Worm (Caenorhabditis elegans) whole organism, early embryonic: ENCODE measurements around the gene C17B7.15.
"Not testable (repeated sequence)": the region's sequence is repeated elsewhere in the genome, so short reads cannot be mapped to it uniquely, and the experiment has no call there.

Experiments
- B0310.2 ChIP-seq: sonication (generic microtip); optimal IDR thresholded peaks from 2 replicates; lab custom pipeline; 2016; ENCODE audit warnings: mild to moderate bottlenecking, missing genetic modification characterization, missing compliant biosample characterization
- F13C5.2 ChIP-seq: sonication (generic microtip); optimal IDR thresholded peaks from 2 replicates; lab custom pipeline; 2017; ENCODE audit warnings: mild to moderate bottlenecking, missing genetic modification characterization, inconsistent platforms, missing compliant biosample characterization
- aly-1 ChIP-seq: sonication (generic microtip); optimal IDR thresholded peaks from 2 replicates; lab custom pipeline; 2016; ENCODE audit warnings: missing genetic modification characterization, missing compliant biosample characterization
- ama-1 ChIP-seq: fragments of 150-350 bp; optimal IDR thresholded peaks from 2 replicates; lab custom pipeline; 2014
- ceh-13 ChIP-seq: fragments of 200-800 bp; sonication (Bioruptor generic); optimal IDR thresholded peaks from 2 replicates; lab custom pipeline; 2018; ENCODE audit warnings: mild to moderate bottlenecking, missing genetic modification characterization, missing compliant biosample characterization
- ceh-36 ChIP-seq: sonication (generic microtip); optimal IDR thresholded peaks from 2 replicates; lab custom pipeline; 2016; ENCODE audit warnings: missing genetic modification characterization, inconsistent platforms, missing compliant biosample characterization
- ets-7 ChIP-seq: sonication (generic microtip); optimal IDR thresholded peaks from 2 replicates; lab custom pipeline; 2016; ENCODE audit warnings: missing genotype, missing genetic modification characterization, missing compliant biosample characterization
- flt-1 ChIP-seq: fragments of 200-800 bp; sonication (Bioruptor generic); IDR thresholded peaks from 2 replicates; pipeline ENCODE4 v1.3.6; 2022; ENCODE audit warnings: missing genetic modification characterization, missing compliant biosample characterization
- hmbx-1 ChIP-seq: sonication (generic microtip); optimal IDR thresholded peaks from 2 replicates; lab custom pipeline; 2016; ENCODE audit warnings: mild to moderate bottlenecking, missing genetic modification characterization, missing compliant biosample characterization
- hmg-4 ChIP-seq: fragments of 200-800 bp; sonication (Bioruptor generic); optimal IDR thresholded peaks from 2 replicates; lab custom pipeline; 2018; ENCODE audit warnings: mild to moderate bottlenecking, missing genetic modification characterization, missing compliant biosample characterization
- hnd-1 ChIP-seq: sonication (generic microtip); optimal IDR thresholded peaks from 2 replicates; lab custom pipeline; 2016; ENCODE audit warnings: missing genetic modification characterization, missing compliant biosample characterization
- pes-1 ChIP-seq: fragments of 200-800 bp; sonication (Bioruptor generic); IDR thresholded peaks from 2 replicates; pipeline ENCODE4 v1.3.6; 2022; ENCODE audit warnings: missing genetic modification reagents, missing genetic modification characterization, missing compliant biosample characterization
- scrt-1 ChIP-seq: fragments of 200-800 bp; sonication (Bioruptor generic); IDR thresholded peaks from 2 replicates; pipeline ENCODE4 v1.3.6; 2022; ENCODE audit warnings: missing genetic modification characterization, missing compliant biosample characterization
- sea-1 ChIP-seq: fragments of 200-800 bp; sonication (Bioruptor generic); conservative IDR thresholded peaks from 2 replicates; pipeline ENCODE4 v1.3.6; 2022; ENCODE audit warnings: missing genetic modification characterization, missing compliant biosample characterization
- tbx-11 ChIP-seq: fragments of 200-800 bp; sonication (Bioruptor generic); IDR thresholded peaks from 2 replicates; pipeline ENCODE4 v1.3.6; 2022; ENCODE audit warnings: missing genetic modification characterization, missing compliant biosample characterization
- tbx-37 ChIP-seq: fragments of 200-800 bp; sonication (Bioruptor generic); conservative IDR thresholded peaks from 2 replicates; pipeline ENCODE4 v1.3.6; 2022; ENCODE audit warnings: missing genetic modification reagents, missing genetic modification characterization, missing compliant biosample characterization
- tra-4 ChIP-seq: sonication (generic microtip); optimal IDR thresholded peaks from 2 replicates; lab custom pipeline; 2017; ENCODE audit warnings: missing genetic modification characterization, missing compliant biosample characterization

C17B7.15 gene

DNA sequence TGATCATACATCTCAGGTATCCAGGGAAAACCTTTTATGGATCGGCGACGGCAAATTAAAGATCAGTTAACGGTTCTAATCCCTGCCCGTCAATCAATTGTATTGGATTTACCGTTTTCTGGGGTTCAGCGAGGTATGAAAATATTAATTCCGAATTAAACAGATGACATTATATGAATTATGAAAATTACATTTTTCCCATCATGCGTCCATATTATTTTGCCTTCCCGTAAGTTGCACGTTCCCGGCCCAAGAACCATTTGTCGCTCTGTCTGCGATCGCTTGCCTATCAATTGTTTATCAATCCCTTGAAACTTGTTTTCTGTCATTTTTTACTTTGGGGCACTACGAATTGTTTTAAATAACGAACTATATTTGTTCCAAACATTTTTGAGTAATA lies 11.7 kb downstream of the C17B7.15 start:
- TF ChIP-seq ceh-13 (GFP tag; lab: Kevin White, UChicago), result no peak
- no peak for TF ChIP-seq ceh-36 (tag; lab: Kevin White, UChicago)
- TF ChIP-seq B0310.2 (tag; lab: Kevin White, UChicago), result no peak
- TF ChIP-seq aly-1 (tag; lab: Kevin White, UChicago), result no peak
- no peak for TF ChIP-seq tbx-11 (GFP tag; lab: Robert Waterston, UW)
- no peak for TF ChIP-seq hmg-4

DNA sequence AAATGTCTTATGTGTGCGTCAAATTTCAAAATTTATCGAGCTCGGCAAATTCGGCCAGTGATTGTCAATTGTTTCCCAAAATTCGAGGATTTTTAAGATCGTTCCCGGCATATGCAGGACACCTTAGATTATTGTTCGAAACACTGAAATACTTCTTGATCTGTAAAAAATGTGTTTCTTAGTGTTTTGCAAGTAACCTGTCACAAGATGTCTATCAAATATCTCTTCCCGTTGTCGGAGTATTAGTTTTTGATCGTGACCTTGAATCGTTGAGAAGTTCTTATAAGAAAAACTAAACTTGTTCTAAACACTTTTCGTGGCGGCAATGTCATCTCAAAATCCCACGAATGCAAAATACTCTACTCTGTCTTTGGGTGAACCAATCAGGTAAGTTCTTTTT lies 12.5 kb downstream of the C17B7.15 start, which contains the start of gene C04E12.4:
C04E12.4 (plus strand) TSS at position 301 of the 400 bp plus-strand sequence.
- TF ChIP-seq hnd-1 (tag; lab: Kevin White, UChicago), result no peak
- no peak for TF ChIP-seq hmg-4
- TF ChIP-seq sea-1 (GFP tag; lab: Robert Waterston, UW), result no peak
- TF ChIP-seq tbx-37, result no peak
- TF ChIP-seq tbx-11 (GFP tag; lab: Robert Waterston, UW), result no peak
- no peak for TF ChIP-seq flt-1 (GFP tag; lab: Robert Waterston, UW)
- no peak for TF ChIP-seq scrt-1 (GFP tag; lab: Robert Waterston, UW)
- TF ChIP-seq hmbx-1 (tag; lab: Kevin White, UChicago), result no peak
- TF ChIP-seq aly-1 (tag; lab: Kevin White, UChicago), result no peak
- TF ChIP-seq F13C5.2, result no peak
- no peak for TF ChIP-seq ceh-13 (GFP tag; lab: Kevin White, UChicago)
- no peak for TF ChIP-seq ets-7 (tag; lab: Kevin White, UChicago)
- TF ChIP-seq B0310.2 (tag; lab: Kevin White, UChicago), result no peak
- TF ChIP-seq pes-1, result no peak
- TF ChIP-seq ama-1 (lab: Kevin White, UChicago), result no peak

DNA sequence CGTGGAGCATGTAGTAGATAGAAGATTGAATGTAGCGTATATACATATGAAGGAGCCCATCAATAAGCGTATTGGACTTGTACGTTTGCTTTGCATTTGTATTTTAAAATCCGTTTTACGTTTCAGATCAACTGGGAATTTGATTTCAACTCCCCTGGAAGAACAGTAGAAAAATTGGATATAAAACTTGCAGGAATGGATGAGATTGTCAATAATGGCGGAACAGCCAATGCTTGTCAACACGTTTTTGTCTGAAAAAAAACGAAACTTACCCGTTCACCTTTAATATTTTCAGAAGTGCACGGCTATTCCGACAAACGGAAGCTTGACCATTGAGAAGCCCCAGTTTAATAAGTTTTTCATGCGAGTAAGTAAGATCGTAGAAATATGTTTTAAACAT lies 17.8 kb downstream of the C17B7.15 start, which contains the start of gene C04E12.2:
C04E12.2 (plus strand) TSS at position 301 of the 400 bp plus-strand sequence.
- not testable (repeated sequence) for TF ChIP-seq tbx-11 (GFP tag; lab: Robert Waterston, UW); tra-4 (tag; lab: Kevin White, UChicago); F13C5.2

DNA sequence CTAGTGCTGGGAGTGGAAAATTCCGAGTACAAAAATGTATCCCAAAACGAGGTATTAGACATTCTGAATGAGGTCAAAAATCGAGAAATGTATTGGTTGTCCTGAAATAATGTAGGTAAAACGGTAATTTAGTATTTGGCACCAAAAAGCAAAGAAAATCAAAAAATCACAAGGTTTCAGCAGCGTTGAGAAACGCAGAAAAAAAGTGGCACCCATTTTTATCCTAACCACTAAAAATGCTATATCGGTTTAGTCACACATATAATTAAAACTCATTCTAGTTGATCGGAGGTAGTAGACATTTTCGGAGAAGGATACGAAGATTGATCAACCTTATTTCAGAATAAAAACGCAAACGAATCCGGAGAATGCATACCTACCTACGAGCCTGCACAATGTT lies 22.7 kb downstream of the C17B7.15 start, which contains the start of gene srx-121:
srx-121 (minus strand) TSS at position 101 of the 400 bp plus-strand sequence.
- no peak for TF ChIP-seq sea-1 (GFP tag; lab: Robert Waterston, UW)
- TF ChIP-seq hnd-1 (tag; lab: Kevin White, UChicago), result no peak
- TF ChIP-seq tra-4 (tag; lab: Kevin White, UChicago), result no peak
- no peak for TF ChIP-seq tbx-11 (GFP tag; lab: Robert Waterston, UW)
- no peak for TF ChIP-seq flt-1 (GFP tag; lab: Robert Waterston, UW)
- TF ChIP-seq tbx-37, result no peak
- TF ChIP-seq ceh-36 (tag; lab: Kevin White, UChicago), result no peak

DNA sequence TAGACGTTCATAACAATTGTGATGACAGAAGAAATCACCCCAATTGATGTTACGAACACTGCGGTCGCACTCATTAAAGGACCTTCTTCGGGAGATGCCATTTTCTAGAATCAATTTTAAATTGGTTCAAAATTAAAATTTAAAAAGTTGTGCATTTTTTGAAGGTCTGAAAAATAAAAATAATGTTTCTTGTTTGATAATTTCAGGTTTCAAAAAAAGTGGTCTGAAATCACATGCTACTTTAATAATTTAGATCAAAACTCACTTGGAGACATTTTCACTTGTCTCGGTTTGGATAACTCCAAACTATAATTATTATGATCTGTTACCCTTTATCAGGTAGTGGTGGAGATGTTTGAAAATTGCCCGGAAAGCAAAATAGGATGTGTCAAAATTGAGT lies 27.0 kb downstream of the C17B7.15 start, which contains the start of gene srbc-2:
srbc-2 (minus strand) TSS at position 101 of the 400 bp plus-strand sequence.
- TF ChIP-seq scrt-1 (GFP tag; lab: Robert Waterston, UW), result no peak
- TF ChIP-seq ama-1 (lab: Kevin White, UChicago), result no peak
- no peak for TF ChIP-seq B0310.2 (tag; lab: Kevin White, UChicago)
- TF ChIP-seq tra-4 (tag; lab: Kevin White, UChicago), result no peak
- no peak for TF ChIP-seq flt-1 (GFP tag; lab: Robert Waterston, UW)
- TF ChIP-seq pes-1, result no peak

DNA sequence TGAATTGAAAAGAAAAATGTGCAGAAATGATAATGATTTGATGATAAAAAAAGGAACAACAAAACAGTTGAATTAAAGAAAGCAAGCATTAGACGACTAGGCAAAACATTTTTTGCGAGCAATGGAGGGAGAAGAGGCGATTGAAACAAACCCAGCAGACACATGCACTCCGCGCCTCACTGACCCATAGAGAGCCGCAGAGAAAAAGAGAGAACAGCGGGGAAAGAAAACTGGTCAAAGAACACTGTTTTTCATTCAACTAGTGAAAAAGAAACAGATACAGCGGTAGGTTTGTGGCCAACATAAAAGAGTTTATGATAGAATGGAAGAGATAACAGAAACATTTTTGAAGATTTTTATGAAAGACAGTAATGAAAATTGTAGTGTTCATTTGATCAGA lies 38.3 kb downstream of the C17B7.15 start:
- no peak for TF ChIP-seq hmg-4
- no peak for TF ChIP-seq B0310.2 (tag; lab: Kevin White, UChicago)
- no peak for TF ChIP-seq aly-1 (tag; lab: Kevin White, UChicago)
- TF ChIP-seq F13C5.2, result no peak
- no peak for TF ChIP-seq sea-1 (GFP tag; lab: Robert Waterston, UW)
- no peak for TF ChIP-seq hnd-1 (tag; lab: Kevin White, UChicago)
- no peak for TF ChIP-seq ama-1 (lab: Kevin White, UChicago)
- TF ChIP-seq scrt-1 (GFP tag; lab: Robert Waterston, UW), result no peak
- no peak for TF ChIP-seq tra-4 (tag; lab: Kevin White, UChicago)
- TF ChIP-seq ceh-36 (tag; lab: Kevin White, UChicago), result no peak
- no peak for TF ChIP-seq ceh-13 (GFP tag; lab: Kevin White, UChicago)
- no peak for TF ChIP-seq pes-1
- TF ChIP-seq tbx-11 (GFP tag; lab: Robert Waterston, UW), result no peak
- TF ChIP-seq ets-7 (tag; lab: Kevin White, UChicago), result no peak
- TF ChIP-seq flt-1 (GFP tag; lab: Robert Waterston, UW), result no peak
- TF ChIP-seq hmbx-1 (tag; lab: Kevin White, UChicago), result no peak
- no peak for TF ChIP-seq tbx-37

DNA sequence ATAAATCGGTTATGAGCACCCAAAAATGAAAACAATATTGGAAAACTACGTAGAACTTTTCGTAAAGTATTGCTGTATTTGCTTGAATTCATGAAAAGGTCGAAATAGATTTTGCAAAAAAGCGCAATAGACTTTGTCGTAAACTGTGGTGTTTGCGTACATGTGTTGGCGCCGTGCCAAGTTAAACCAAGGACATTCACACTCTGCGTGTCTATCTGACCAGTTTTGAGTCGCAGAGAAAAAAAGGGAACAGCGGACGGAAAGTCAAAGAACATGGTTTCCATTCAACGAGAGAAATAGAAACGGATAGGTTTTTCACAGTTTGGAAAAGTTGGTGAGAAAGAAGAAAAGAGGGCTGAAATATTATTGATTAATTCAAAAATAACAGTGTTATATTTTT lies 41.0 kb downstream of the C17B7.15 start:
- TF ChIP-seq hmbx-1 (tag; lab: Kevin White, UChicago), result no peak
- TF ChIP-seq hmg-4, result no peak
- TF ChIP-seq sea-1 (GFP tag; lab: Robert Waterston, UW), result no peak
- TF ChIP-seq B0310.2 (tag; lab: Kevin White, UChicago), result no peak
- TF ChIP-seq ets-7 (tag; lab: Kevin White, UChicago), result no peak
- no peak for TF ChIP-seq tra-4 (tag; lab: Kevin White, UChicago)
- TF ChIP-seq scrt-1 (GFP tag; lab: Robert Waterston, UW), result no peak
- no peak for TF ChIP-seq flt-1 (GFP tag; lab: Robert Waterston, UW)

DNA sequence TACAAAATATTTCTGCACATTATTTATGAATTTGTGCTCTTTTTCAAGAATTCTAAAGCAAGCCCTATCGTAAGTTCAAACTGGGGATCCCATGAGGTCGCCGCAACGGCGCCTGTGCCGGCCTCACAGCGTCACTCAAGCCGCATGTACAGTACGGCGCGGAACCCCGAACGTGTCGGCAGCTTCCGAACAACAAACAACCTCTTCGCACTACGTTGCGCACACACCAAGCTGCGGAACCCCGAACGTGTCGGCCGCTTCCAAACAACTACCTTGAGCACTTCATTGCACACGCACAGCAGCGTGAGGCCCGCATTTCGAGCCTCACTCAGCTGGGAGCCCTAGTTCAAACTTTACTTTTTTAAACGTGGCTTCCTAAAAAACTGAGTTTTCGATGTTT lies 44.1 kb downstream of the C17B7.15 start:
- TF ChIP-seq aly-1 (tag; lab: Kevin White, UChicago), result no peak
- no peak for TF ChIP-seq pes-1
- TF ChIP-seq hnd-1 (tag; lab: Kevin White, UChicago), result no peak
- TF ChIP-seq tbx-11 (GFP tag; lab: Robert Waterston, UW), result no peak
